Fruit fly (Drosophila melanogaster) whole organism, embryonic: ENCODE results near the gene CheA75a.

Source experiments
- Awh ChIP-seq: fragments of 200-800 bp; sonication (Bioruptor generic); IDR thresholded peaks from 2 replicates; pipeline ENCODE4, ENCODE4 v1.3.6; 2022; ENCODE audit warnings: missing biosample characterization, missing genetic modification characterization
- Blimp-1 ChIP-seq: fragments of 200-800 bp; sonication (Bioruptor generic); optimal IDR thresholded peaks from 3 replicates; lab custom pipeline; 2018; ENCODE audit warnings: missing biosample characterization, missing genetic modification characterization, mild to moderate bottlenecking, moderate library complexity, missing genetic modification reagents
- C15 ChIP-seq: fragments of 200-800 bp; sonication (Bioruptor generic); IDR thresholded peaks from 3 replicates; pipeline ENCODE4 v1.3.6; 2022; ENCODE audit warnings: missing biosample characterization, missing genetic modification characterization
- CG10431 ChIP-seq: fragments of 200-800 bp; sonication (Bioruptor generic); optimal IDR thresholded peaks from 3 replicates; lab custom pipeline; 2018; ENCODE audit warnings: missing biosample characterization, mild to moderate bottlenecking, missing genetic modification characterization
- CG10565 ChIP-seq: fragments of 200-800 bp; sonication (Bioruptor generic); optimal IDR thresholded peaks from 3 replicates; lab custom pipeline; 2016; ENCODE audit warnings: missing biosample characterization, mild to moderate bottlenecking, missing genetic modification characterization
- CG10959 ChIP-seq: fragments of 200-800 bp; sonication (Bioruptor generic); IDR thresholded peaks from 2 replicates; pipeline ENCODE4 v1.3.6; 2022; ENCODE audit warnings: missing biosample characterization, missing genetic modification characterization
- CG11247 ChIP-seq: fragments of 200-800 bp; sonication (Bioruptor generic); IDR thresholded peaks from 2 replicates; pipeline ENCODE4 v1.3.6; 2022; ENCODE audit warnings: missing biosample characterization, missing genetic modification characterization
- CG13424 ChIP-seq: fragments of 200-800 bp; sonication (Bioruptor generic); optimal IDR thresholded peaks from 2 replicates; lab custom pipeline; 2019; ENCODE audit warnings: missing biosample characterization, mild to moderate bottlenecking, missing genetic modification characterization, moderate library complexity
- CG1647 ChIP-seq: fragments of 200-800 bp; sonication (Bioruptor generic); optimal IDR thresholded peaks from 3 replicates; lab custom pipeline; 2016; ENCODE audit warnings: missing biosample characterization, missing genetic modification characterization
- CG18476 ChIP-seq: fragments of 200-800 bp; sonication (Bioruptor generic); optimal IDR thresholded peaks from 2 replicates; lab custom pipeline; 2016; ENCODE audit warnings: missing biosample characterization, mild to moderate bottlenecking, missing genetic modification characterization
- CG30020 ChIP-seq: fragments of 200-800 bp; optimal IDR thresholded peaks from 2 replicates; lab custom pipeline; 2019; ENCODE audit warnings: missing biosample characterization, mild to moderate bottlenecking, missing genetic modification characterization, moderate library complexity
- CG6683 ChIP-seq: fragments of 200-800 bp; sonication (Bioruptor generic); optimal IDR thresholded peaks from 2 replicates; lab custom pipeline; 2017; ENCODE audit warnings: missing biosample characterization, mild to moderate bottlenecking, missing genetic modification characterization, missing genetic modification reagents
- CG6765 ChIP-seq: fragments of 200-800 bp; sonication (Bioruptor generic); optimal IDR thresholded peaks from 3 replicates; lab custom pipeline; 2017; ENCODE audit warnings: missing biosample characterization, mild to moderate bottlenecking, missing genetic modification characterization
- CG7372 ChIP-seq: fragments of 200-800 bp; sonication (Bioruptor generic); IDR thresholded peaks from 2 replicates; pipeline ENCODE4 v1.3.6; 2022; ENCODE audit warnings: missing biosample characterization, missing genetic modification characterization
- CG7745 ChIP-seq: fragments of 200-800 bp; sonication (Bioruptor generic); optimal IDR thresholded peaks from 2 replicates; lab custom pipeline; 2018; ENCODE audit warnings: missing biosample characterization, mild to moderate bottlenecking, missing genetic modification characterization, moderate library complexity
- CG7786 ChIP-seq: fragments of 200-800 bp; sonication (Bioruptor generic); optimal IDR thresholded peaks from 2 replicates; lab custom pipeline; 2016; ENCODE audit warnings: missing biosample characterization, missing genetic modification characterization
- CG8478 ChIP-seq: fragments of >200 bp; optimal IDR thresholded peaks from 2 replicates; lab custom pipeline; 2018
- CG9437 ChIP-seq: fragments of 200-800 bp; sonication (Bioruptor generic); optimal IDR thresholded peaks from 2 replicates; lab custom pipeline; 2018; ENCODE audit warnings: missing biosample characterization, mild to moderate bottlenecking, missing genetic modification characterization
- CG9797 ChIP-seq: fragments of 200-800 bp; sonication (Bioruptor generic); optimal IDR thresholded peaks from 3 replicates; lab custom pipeline; 2018; ENCODE audit warnings: missing biosample characterization, mild to moderate bottlenecking, missing genetic modification characterization
- CG9932 ChIP-seq: fragments of 200-800 bp; sonication (Bioruptor generic); IDR thresholded peaks from 2 replicates; pipeline ENCODE4 v1.3.6; 2022; ENCODE audit warnings: missing biosample characterization, missing genetic modification characterization
- Camta ChIP-seq: fragments of 200-800 bp; sonication (Bioruptor generic); optimal IDR thresholded peaks from 2 replicates; lab custom pipeline; 2016; ENCODE audit warnings: missing biosample characterization, missing genetic modification characterization
- Dll ChIP-seq: fragments of 200-800 bp; sonication (Bioruptor generic); IDR thresholded peaks from 4 replicates; pipeline ENCODE4 v1.3.6; 2022; ENCODE audit warnings: missing biosample characterization, missing genetic modification characterization; ENCODE audit not compliant: partially characterized antibody
- E2f1 ChIP-seq: fragments of 200-800 bp; sonication (Bioruptor generic); IDR thresholded peaks from 2 replicates; pipeline ENCODE4 v1.3.6; 2022; ENCODE audit warnings: missing biosample characterization, missing genetic modification characterization
- HHEX ChIP-seq: fragments of 200-800 bp; sonication (Bioruptor generic); optimal IDR thresholded peaks from 3 replicates; lab custom pipeline; 2017; ENCODE audit warnings: missing biosample characterization, mild to moderate bottlenecking, missing genetic modification characterization, missing genetic modification reagents
- Hey ChIP-seq: fragments of 200-800 bp; sonication (Bioruptor generic); optimal IDR thresholded peaks from 3 replicates; lab custom pipeline; 2018; ENCODE audit warnings: missing biosample characterization, mild to moderate bottlenecking, missing genetic modification characterization
- Hsf ChIP-seq: fragments of 200-800 bp; sonication (Bioruptor generic); optimal IDR thresholded peaks from 3 replicates; lab custom pipeline; 2016; ENCODE audit warnings: missing biosample characterization, missing genetic modification characterization
- Nf-YC ChIP-seq: fragments of 200-800 bp; optimal IDR thresholded peaks from 3 replicates; lab custom pipeline; 2019; ENCODE audit warnings: missing biosample characterization, mild to moderate bottlenecking, missing genetic modification characterization, moderate library complexity
- Oaz ChIP-seq: fragments of 200-800 bp; sonication (Bioruptor generic); IDR thresholded peaks from 2 replicates; pipeline ENCODE4 v1.3.6; 2022; ENCODE audit warnings: missing biosample characterization, missing genetic modification characterization
- Opbp ChIP-seq: fragments of 200-800 bp; sonication (Bioruptor generic); IDR thresholded peaks from 3 replicates; pipeline ENCODE4 v1.3.6; 2022; ENCODE audit warnings: missing biosample characterization, missing genetic modification characterization; ENCODE audit not compliant: partially characterized antibody
- PHDP ChIP-seq: fragments of 200-800 bp; sonication (Bioruptor generic); optimal IDR thresholded peaks from 3 replicates; lab custom pipeline; 2018; ENCODE audit warnings: missing biosample characterization, mild to moderate bottlenecking, missing genetic modification characterization, moderate library complexity
- Sin3A ChIP-seq: fragments of >200 bp; optimal IDR thresholded peaks from 2 replicates; lab custom pipeline; 2018
- dan ChIP-seq: fragments of 200-800 bp; sonication (Bioruptor generic); IDR thresholded peaks from 2 replicates; pipeline ENCODE4 v1.3.6; 2022; ENCODE audit warnings: missing biosample characterization, missing genetic modification characterization
- danr ChIP-seq: fragments of 200-800 bp; sonication (Bioruptor generic); IDR thresholded peaks from 2 replicates; pipeline ENCODE4 v1.3.6; 2022; ENCODE audit warnings: missing biosample characterization, missing genetic modification characterization
- dpn ChIP-seq, 2 experiments: fragments of 200-800 bp; sonication (Bioruptor generic); optimal IDR thresholded peaks; 3 replicates each; lab custom pipeline; 2016; ENCODE audit warnings: missing biosample characterization in 2 of 2, missing genetic modification characterization in 2 of 2
- exex ChIP-seq: fragments of 200-800 bp; sonication (Bioruptor generic); optimal IDR thresholded peaks from 4 replicates; lab custom pipeline; 2018; ENCODE audit warnings: missing biosample characterization, mild to moderate bottlenecking, missing genetic modification characterization, moderate library complexity
- gsb-n ChIP-seq: fragments of 200-800 bp; sonication (Bioruptor generic); optimal IDR thresholded peaks from 3 replicates; lab custom pipeline; 2018; ENCODE audit warnings: missing biosample characterization, mild to moderate bottlenecking, missing genetic modification characterization
- gt ChIP-seq: fragments of 200-800 bp; sonication (Bioruptor generic); IDR thresholded peaks from 2 replicates; pipeline ENCODE4 v1.3.6; 2022; ENCODE audit warnings: missing biosample characterization, missing genetic modification characterization
- hth ChIP-seq: fragments of >200 bp; optimal IDR thresholded peaks from 2 replicates; lab custom pipeline; 2017; ENCODE audit warnings: inconsistent platforms
- jing ChIP-seq: fragments of 200-800 bp; sonication (Bioruptor generic); optimal IDR thresholded peaks from 2 replicates; lab custom pipeline; 2018; ENCODE audit warnings: missing biosample characterization, mild to moderate bottlenecking, missing genetic modification characterization
- lola ChIP-seq, 3 experiments: fragments of >200 bp in 2 of 3; fragments of 200-800 bp in 1 of 3; sonication (Bioruptor generic) in 1 of 3; optimal IDR thresholded peaks; 2 replicates each; lab custom pipeline; 2017 to 2019; ENCODE audit warnings: missing biosample characterization in 3 of 3, missing genetic modification characterization in 3 of 3, mild to moderate bottlenecking in 1 of 3, moderate library complexity in 1 of 3
- nom ChIP-seq: fragments of 200-800 bp; sonication (Bioruptor generic); optimal IDR thresholded peaks from 2 replicates; lab custom pipeline; 2017; ENCODE audit warnings: missing biosample characterization, missing genetic modification characterization, mild to moderate bottlenecking, moderate library complexity, missing genetic modification reagents
- pan ChIP-seq, 4 experiments: fragments of >200 bp in 3 of 4; fragments of 200-800 bp in 1 of 4; sonication (Bioruptor generic) in 1 of 4; optimal IDR thresholded peaks in 3 of 4; IDR thresholded peaks in 1 of 4; 2 replicates each; pipeline versions ENCODE4 v1.3.6 to Lab custom; 2017 to 2022; ENCODE audit warnings: missing biosample characterization in 2 of 4, missing genetic modification characterization in 2 of 4, mixed read lengths in 1 of 4
- pnt ChIP-seq: fragments of 200-800 bp; sonication (Bioruptor generic); optimal IDR thresholded peaks from 3 replicates; lab custom pipeline; 2016; ENCODE audit warnings: missing biosample characterization, missing genetic modification characterization
- ro ChIP-seq: fragments of 200-800 bp; sonication (Bioruptor generic); IDR thresholded peaks from 2 replicates; pipeline ENCODE4 v1.3.6; 2022; ENCODE audit warnings: missing biosample characterization, missing genetic modification characterization
- salm ChIP-seq: fragments of 200-800 bp; sonication (Bioruptor generic); optimal IDR thresholded peaks from 2 replicates; lab custom pipeline; 2018; ENCODE audit warnings: missing biosample characterization, mild to moderate bottlenecking, missing genetic modification characterization
- sisA ChIP-seq: fragments of 200-800 bp; sonication (Bioruptor generic); IDR thresholded peaks from 2 replicates; pipeline ENCODE4 v1.3.6; 2022; ENCODE audit warnings: missing biosample characterization, missing genetic modification characterization
- sna ChIP-seq: fragments of 200-800 bp; sonication (Bioruptor generic); IDR thresholded peaks from 2 replicates; pipeline ENCODE4 v1.3.6; 2022; ENCODE audit warnings: missing biosample characterization, missing genetic modification characterization; ENCODE audit not compliant: partially characterized antibody
- tio ChIP-seq: fragments of 200-800 bp; sonication (Bioruptor generic); optimal IDR thresholded peaks from 2 replicates; lab custom pipeline; 2017; ENCODE audit warnings: missing biosample characterization, missing genetic modification characterization, inconsistent platforms
- unc-4 ChIP-seq: fragments of 200-800 bp; sonication (Bioruptor generic); IDR thresholded peaks from 2 replicates; pipeline ENCODE4 v1.3.6; 2022; ENCODE audit warnings: missing biosample characterization, missing genetic modification characterization; ENCODE audit not compliant: partially characterized antibody
- vvl ChIP-seq: fragments of 200-800 bp; sonication (Bioruptor generic); IDR thresholded peaks from 2 replicates; pipeline ENCODE4 v1.3.6; 2022; ENCODE audit warnings: missing biosample characterization, missing genetic modification characterization
- zen ChIP-seq: fragments of 200-800 bp; sonication (Bioruptor generic); optimal IDR thresholded peaks from 3 replicates; lab custom pipeline; 2018; ENCODE audit warnings: missing biosample characterization, mild to moderate bottlenecking, missing genetic modification characterization, moderate library complexity

The CheA75a gene

dm6 chr3L:18250652-18251051 is 1.2 kb upstream of the CheA75a start (continued):
- TF ChIP-seq HHEX (GFP tag; lab: Kevin White, UChicago): no peak
- no peak for TF ChIP-seq Nf-YC (tag; lab: Kevin White, UChicago)
- peak; percentile 17 for TF ChIP-seq CG18476 (GFP tag; lab: Kevin White, UChicago)
- peak; percentile 36; the same call in 1 of the 2 replicates for TF ChIP-seq danr
- TF ChIP-seq C15 (GFP tag; lab: Robert Waterston, UW): no peak
- TF ChIP-seq Oaz (GFP tag; lab: Robert Waterston, UW): no peak
- no peak for TF ChIP-seq CG9797 (GFP tag; lab: Kevin White, UChicago)
- TF ChIP-seq dpn (GFP tag; optimal IDR thresholded peaks at IDR 0.05; lab: Kevin White, UChicago): peak in 1 of 2 experiments; percentile 41
- TF ChIP-seq pnt (GFP tag; lab: Kevin White, UChicago): no peak
- no peak for TF ChIP-seq Sin3A (lab: Kevin White, UChicago)
- TF ChIP-seq CG7786 (GFP tag; lab: Kevin White, UChicago): no peak
- no peak for TF ChIP-seq CG30020
- no peak for TF ChIP-seq nom (GFP tag; lab: Kevin White, UChicago)
- TF ChIP-seq CG10431 (GFP tag; lab: Kevin White, UChicago): peak; percentile 10
- no peak for TF ChIP-seq exex
- no peak for TF ChIP-seq CG6765 (GFP tag; lab: Kevin White, UChicago)
- no peak for TF ChIP-seq CG9932
- peak; percentile 63 for TF ChIP-seq PHDP (tag; lab: Kevin White, UChicago)
- TF ChIP-seq ro (GFP tag; lab: Robert Waterston, UW): no peak; the same call in 1 of the 2 replicates
- no peak for TF ChIP-seq Camta (GFP tag; lab: Kevin White, UChicago)
- TF ChIP-seq CG7372 (GFP tag; lab: Robert Waterston, UW): no peak
- peak; percentile 85 for TF ChIP-seq vvl (GFP tag; lab: Robert Waterston, UW)
- TF ChIP-seq CG13424 (tag; lab: Kevin White, UChicago): peak; percentile 74
- TF ChIP-seq Blimp-1 (GFP tag; lab: Kevin White, UChicago): peak; percentile 80
- TF ChIP-seq CG9437: peak; percentile 4
- no peak for TF ChIP-seq sna
- TF ChIP-seq unc-4 (GFP tag; lab: Robert Waterston, UW): no peak
- no peak for TF ChIP-seq CG8478
- peak; percentile 34 for TF ChIP-seq jing (GFP tag; lab: Kevin White, UChicago)
- no peak for TF ChIP-seq CG6683
- no peak for TF ChIP-seq CG1647 (GFP tag; lab: Kevin White, UChicago)
- TF ChIP-seq gsb-n (tag; lab: Kevin White, UChicago): peak; percentile 70
- peak; percentile 70 for TF ChIP-seq CG10959 (GFP tag; lab: Robert Waterston, UW)
- TF ChIP-seq Dll: no peak
- TF ChIP-seq Opbp (GFP tag; lab: Robert Waterston, UW): no peak
- TF ChIP-seq gt: no peak; the same call in 1 of the 2 replicates
- TF ChIP-seq CG11247: 0 out of 2 replicates have a peak, but pooled peaks have one; percentile 20
- TF ChIP-seq pan (optimal IDR thresholded peaks at IDR 0.05; lab: Kevin White, UChicago): no peak
- peak in 1 of 2 experiments; percentile 49 for TF ChIP-seq pan (GFP tag; optimal IDR thresholded peaks at IDR 0.05 in 1 of 2, IDR thresholded peaks at IDR 0.05 in 1 of 2)
- peak; percentile 59 for TF ChIP-seq zen (tag; lab: Kevin White, UChicago)
- no peak for TF ChIP-seq salm (tag; lab: Kevin White, UChicago)
- TF ChIP-seq E2f1 (GFP tag; lab: Robert Waterston, UW): peak; percentile 70
- peak in 1 of 3 experiments; percentile 85 for TF ChIP-seq lola (GFP tag; optimal IDR thresholded peaks at IDR 0.05; lab: Kevin White, UChicago)
- no peak for TF ChIP-seq dan (GFP tag; lab: Robert Waterston, UW)
- peak; percentile 17 for TF ChIP-seq CG7745 (tag; lab: Kevin White, UChicago)
- TF ChIP-seq Awh (GFP tag; lab: Robert Waterston, UW): 0 out of 2 replicates have a peak, but pooled peaks have one; percentile 26
- no peak for TF ChIP-seq hth (lab: Kevin White, UChicago)
- no peak for TF ChIP-seq Hey (tag; lab: Kevin White, UChicago)
- peak; percentile 27 for TF ChIP-seq Hsf
- peak; percentile 65 for TF ChIP-seq sisA (GFP tag; lab: Robert Waterston, UW)
- no peak for TF ChIP-seq tio
- no peak for TF ChIP-seq CG10565 (GFP tag; lab: Kevin White, UChicago)
